Fruit fly (Drosophila melanogaster) whole organism, embryonic: ENCODE results near the gene CG15725.

ENCODE experiments used
- Blimp-1 ChIP-seq: fragments of 200-800 bp; sonication (Bioruptor generic); optimal IDR thresholded peaks from 3 replicates; lab custom pipeline; 2018; ENCODE audit warnings: missing biosample characterization, missing genetic modification characterization, mild to moderate bottlenecking, moderate library complexity, missing genetic modification reagents
- C15 ChIP-seq: fragments of 200-800 bp; sonication (Bioruptor generic); IDR thresholded peaks from 3 replicates; pipeline ENCODE4 v1.3.6; 2022; ENCODE audit warnings: missing biosample characterization, missing genetic modification characterization
- CG10462 ChIP-seq: fragments of 200-800 bp; sonication (Bioruptor generic); optimal IDR thresholded peaks from 2 replicates; lab custom pipeline; 2016; ENCODE audit warnings: missing biosample characterization, missing genetic modification characterization
- CG10654 ChIP-seq: fragments of 200-800 bp; sonication (Bioruptor generic); optimal IDR thresholded peaks from 2 replicates; lab custom pipeline; 2016; ENCODE audit warnings: missing biosample characterization, missing genetic modification characterization
- CG11695 ChIP-seq: fragments of 200-800 bp; sonication (Bioruptor generic); IDR thresholded peaks from 3 replicates; pipeline ENCODE4 v1.3.6; 2022; ENCODE audit warnings: missing biosample characterization, missing genetic modification characterization
- CG11723 ChIP-seq: fragments of 200-800 bp; sonication (Bioruptor generic); optimal IDR thresholded peaks from 2 replicates; lab custom pipeline; 2017; ENCODE audit warnings: missing biosample characterization, mild to moderate bottlenecking, missing genetic modification characterization
- CG12219 ChIP-seq: fragments of 200-800 bp; sonication (Bioruptor generic); optimal IDR thresholded peaks from 3 replicates; lab custom pipeline; 2018; ENCODE audit warnings: missing biosample characterization, mild to moderate bottlenecking, missing genetic modification characterization
- CG1233 ChIP-seq: fragments of 200-800 bp; sonication (Bioruptor generic); optimal IDR thresholded peaks from 4 replicates; lab custom pipeline; 2018; ENCODE audit warnings: missing biosample characterization, mild to moderate bottlenecking, missing genetic modification characterization
- CG12659 ChIP-seq: fragments of 200-800 bp; sonication (Bioruptor generic); optimal IDR thresholded peaks from 3 replicates; lab custom pipeline; 2017; ENCODE audit warnings: mild to moderate bottlenecking, missing biosample characterization, missing genetic modification reagents, missing genetic modification characterization
- CG1603 ChIP-seq: fragments of 200-800 bp; sonication (Bioruptor generic); optimal IDR thresholded peaks from 2 replicates; lab custom pipeline; 2019; ENCODE audit warnings: missing biosample characterization, mild to moderate bottlenecking, missing genetic modification characterization, moderate library complexity
- CG16813 ChIP-seq: fragments of 200-800 bp; sonication (Bioruptor generic); IDR thresholded peaks from 3 replicates; pipeline ENCODE4 v1.3.6; 2022; ENCODE audit warnings: missing biosample characterization, missing genetic modification characterization; ENCODE audit not compliant: partially characterized antibody
- CG16815 ChIP-seq: fragments of 200-800 bp; sonication (Bioruptor generic); optimal IDR thresholded peaks from 3 replicates; lab custom pipeline; 2017; ENCODE audit warnings: missing biosample characterization, mild to moderate bottlenecking, missing genetic modification characterization
- CG18476 ChIP-seq: fragments of 200-800 bp; sonication (Bioruptor generic); optimal IDR thresholded peaks from 2 replicates; lab custom pipeline; 2016; ENCODE audit warnings: missing biosample characterization, mild to moderate bottlenecking, missing genetic modification characterization
- CG2889 ChIP-seq: fragments of 200-800 bp; sonication (Bioruptor generic); IDR thresholded peaks from 3 replicates; pipeline ENCODE4 v1.3.6; 2022; ENCODE audit warnings: missing biosample characterization, missing genetic modification characterization
- CG3847 ChIP-seq: fragments of 200-800 bp; sonication (Bioruptor generic); IDR thresholded peaks from 2 replicates; pipeline ENCODE4 v1.3.6; 2022; ENCODE audit warnings: missing biosample characterization, missing genetic modification characterization
- CG4282 ChIP-seq: fragments of 200-800 bp; sonication (Bioruptor generic); optimal IDR thresholded peaks from 2 replicates; lab custom pipeline; 2016; ENCODE audit warnings: missing biosample characterization, missing genetic modification characterization
- CG6175 ChIP-seq: fragments of 200-800 bp; sonication (Bioruptor generic); IDR thresholded peaks from 3 replicates; pipeline ENCODE4 v1.3.6; 2022; ENCODE audit warnings: missing biosample characterization, missing genetic modification characterization
- CG6654 ChIP-seq: fragments of 200-800 bp; sonication (Bioruptor generic); optimal IDR thresholded peaks from 2 replicates; lab custom pipeline; 2017; ENCODE audit warnings: missing biosample characterization, mild to moderate bottlenecking, missing genetic modification characterization
- CG7839 ChIP-seq: fragments of 200-800 bp; sonication (Bioruptor generic); optimal IDR thresholded peaks from 3 replicates; lab custom pipeline; 2018; ENCODE audit warnings: missing biosample characterization, mild to moderate bottlenecking, missing genetic modification characterization, moderate library complexity
- CG7928 ChIP-seq: fragments of 200-800 bp; sonication (Bioruptor generic); optimal IDR thresholded peaks from 2 replicates; lab custom pipeline; 2017; ENCODE audit warnings: missing biosample characterization, mild to moderate bottlenecking, missing genetic modification characterization
- CG7987 ChIP-seq: fragments of 200-800 bp; sonication (Bioruptor generic); optimal IDR thresholded peaks from 2 replicates; lab custom pipeline; 2018; ENCODE audit warnings: missing biosample characterization, mild to moderate bottlenecking, missing genetic modification characterization, moderate library complexity
- CG8089 ChIP-seq: fragments of 200-800 bp; sonication (Bioruptor generic); optimal IDR thresholded peaks from 3 replicates; lab custom pipeline; 2016; ENCODE audit warnings: missing biosample characterization, missing genetic modification characterization
- CG8765 ChIP-seq: fragments of 200-800 bp; sonication (Bioruptor generic); IDR thresholded peaks from 2 replicates; pipeline ENCODE4 v1.3.6; 2022; ENCODE audit warnings: missing biosample characterization, missing genetic modification characterization
- CG9215 ChIP-seq: fragments of 200-800 bp; sonication (Bioruptor generic); IDR thresholded peaks from 2 replicates; pipeline ENCODE4 v1.3.6; 2022; ENCODE audit warnings: missing biosample characterization, missing genetic modification characterization
- CG9437 ChIP-seq: fragments of 200-800 bp; sonication (Bioruptor generic); optimal IDR thresholded peaks from 2 replicates; lab custom pipeline; 2018; ENCODE audit warnings: missing biosample characterization, mild to moderate bottlenecking, missing genetic modification characterization
- CrebB ChIP-seq: fragments of 200-800 bp; sonication (Bioruptor generic); optimal IDR thresholded peaks from 3 replicates; lab custom pipeline; 2018; ENCODE audit warnings: missing biosample characterization, mild to moderate bottlenecking, missing genetic modification characterization
- Dad ChIP-seq: fragments of 200-800 bp; sonication (Bioruptor generic); optimal IDR thresholded peaks from 3 replicates; lab custom pipeline; 2016; ENCODE audit warnings: missing biosample characterization, missing genetic modification characterization
- Deaf1 ChIP-seq: fragments of 200-800 bp; optimal IDR thresholded peaks from 3 replicates; lab custom pipeline; 2019; ENCODE audit warnings: missing biosample characterization, mild to moderate bottlenecking, missing genetic modification characterization, moderate library complexity
- Dip2 ChIP-seq: fragments of 200-800 bp; sonication (Bioruptor generic); IDR thresholded peaks from 2 replicates; pipeline ENCODE4 v1.3.6; 2022; ENCODE audit warnings: missing biosample characterization, missing genetic modification characterization
- Drgx ChIP-seq: fragments of 200-800 bp; sonication (Bioruptor generic); IDR thresholded peaks from 2 replicates; pipeline ENCODE4 v1.3.6; 2022; ENCODE audit warnings: missing biosample characterization, missing genetic modification characterization
- Elba2 ChIP-seq: fragments of 200-800 bp; sonication (Bioruptor generic); optimal IDR thresholded peaks from 3 replicates; lab custom pipeline; 2016; ENCODE audit warnings: missing biosample characterization, missing genetic modification characterization
- Hmr ChIP-seq: fragments of 200-800 bp; sonication (Bioruptor generic); optimal IDR thresholded peaks from 3 replicates; lab custom pipeline; 2017; ENCODE audit warnings: mild to moderate bottlenecking, missing biosample characterization, missing genetic modification reagents, missing genetic modification characterization
- Hmx ChIP-seq: fragments of 200-800 bp; sonication (Bioruptor generic); optimal IDR thresholded peaks from 2 replicates; lab custom pipeline; 2016; ENCODE audit warnings: missing biosample characterization, missing genetic modification characterization
- Neu2 ChIP-seq: fragments of 200-800 bp; sonication (Bioruptor generic); optimal IDR thresholded peaks from 3 replicates; lab custom pipeline; 2016; ENCODE audit warnings: missing biosample characterization, missing genetic modification characterization, borderline replicate concordance
- bbx ChIP-seq: fragments of 200-800 bp; sonication (Bioruptor generic); IDR thresholded peaks from 2 replicates; pipeline ENCODE4 v1.3.6; 2022; ENCODE audit warnings: missing biosample characterization, missing genetic modification characterization; ENCODE audit not compliant: partially characterized antibody
- gcm2 ChIP-seq: fragments of 200-800 bp; sonication (Bioruptor generic); optimal IDR thresholded peaks from 2 replicates; lab custom pipeline; 2016; ENCODE audit warnings: missing biosample characterization, missing genetic modification characterization
- gfzf ChIP-seq: fragments of 200-800 bp; sonication (Bioruptor generic); optimal IDR thresholded peaks from 2 replicates; lab custom pipeline; 2016; ENCODE audit warnings: missing biosample characterization, mild to moderate bottlenecking, missing genetic modification characterization, moderate library complexity
- hth ChIP-seq: fragments of >200 bp; optimal IDR thresholded peaks from 2 replicates; lab custom pipeline; 2017; ENCODE audit warnings: inconsistent platforms
- lab ChIP-seq: fragments of 200-800 bp; sonication (Bioruptor generic); optimal IDR thresholded peaks from 3 replicates; lab custom pipeline; 2017; ENCODE audit warnings: missing biosample characterization, missing genetic modification characterization, mild to moderate bottlenecking, moderate library complexity, missing genetic modification reagents
- lmd ChIP-seq: fragments of 200-800 bp; sonication (Bioruptor generic); IDR thresholded peaks from 2 replicates; pipeline ENCODE4 v1.3.6; 2022; ENCODE audit warnings: missing biosample characterization, missing genetic modification characterization
- luna ChIP-seq: fragments of 200-800 bp; sonication (Bioruptor generic); optimal IDR thresholded peaks from 2 replicates; lab custom pipeline; 2016; ENCODE audit warnings: missing biosample characterization, missing genetic modification characterization
- pnt ChIP-seq: fragments of 200-800 bp; sonication (Bioruptor generic); optimal IDR thresholded peaks from 3 replicates; lab custom pipeline; 2016; ENCODE audit warnings: missing biosample characterization, missing genetic modification characterization
- scrt ChIP-seq: fragments of 200-800 bp; sonication (Bioruptor generic); optimal IDR thresholded peaks from 2 replicates; lab custom pipeline; 2018; ENCODE audit warnings: missing biosample characterization, mild to moderate bottlenecking, missing genetic modification characterization, moderate library complexity
- sim ChIP-seq: fragments of 200-800 bp; sonication (Bioruptor generic); IDR thresholded peaks from 2 replicates; pipeline ENCODE4 v1.3.6; 2022; ENCODE audit warnings: missing biosample characterization, missing genetic modification characterization
- stwl ChIP-seq: fragments of 200-800 bp; sonication (Bioruptor generic); optimal IDR thresholded peaks from 3 replicates; lab custom pipeline; 2018; ENCODE audit warnings: missing biosample characterization, mild to moderate bottlenecking, missing genetic modification characterization, moderate library complexity
- tgo ChIP-seq: fragments of 200-800 bp; sonication (Bioruptor generic); IDR thresholded peaks from 3 replicates; pipeline ENCODE4 v1.3.6; 2022; ENCODE audit warnings: missing biosample characterization, missing genetic modification characterization
- vvl ChIP-seq: fragments of 200-800 bp; sonication (Bioruptor generic); IDR thresholded peaks from 2 replicates; pipeline ENCODE4 v1.3.6; 2022; ENCODE audit warnings: missing biosample characterization, missing genetic modification characterization
- zen2 ChIP-seq: fragments of 200-800 bp; sonication (Bioruptor generic); IDR thresholded peaks from 3 replicates; pipeline ENCODE4 v1.3.6; 2022; ENCODE audit warnings: missing biosample characterization, missing genetic modification characterization; ENCODE audit not compliant: partially characterized antibody

CG15725 gene

dm6 chrX:12735478-12736428 is 30.1 kb downstream of the CG15725 start (continued):
- peak; percentile 70; the same call in 2 of the 3 replicates for TF ChIP-seq CG2889 (GFP tag; lab: Robert Waterston, UW)
- TF ChIP-seq CG12659 (GFP tag; lab: Kevin White, UChicago), result peak; percentile 97
- TF ChIP-seq CG12219 (GFP tag; lab: Kevin White, UChicago), result peak; percentile 93
- TF ChIP-seq Drgx (GFP tag; lab: Robert Waterston, UW), result peak; percentile 21
- peak; percentile 87 for TF ChIP-seq CG11695 (GFP tag; lab: Robert Waterston, UW)
- peak; percentile 83 for TF ChIP-seq CG3847 (GFP tag; lab: Robert Waterston, UW)
- peak; percentile 71 for TF ChIP-seq CrebB (tag; lab: Kevin White, UChicago)
- TF ChIP-seq vvl (GFP tag; lab: Robert Waterston, UW), result 0 out of 2 replicates have a peak, but pooled peaks have one; percentile 62
- TF ChIP-seq CG6654 (GFP tag; lab: Kevin White, UChicago), result peak; percentile 86
- TF ChIP-seq CG8765 (GFP tag; lab: Robert Waterston, UW), result peak; percentile 46
- peak; percentile 84 for TF ChIP-seq CG10462 (GFP tag; lab: Kevin White, UChicago)
- TF ChIP-seq CG8089 (GFP tag; lab: Kevin White, UChicago), result peak; percentile 90
- no peak for TF ChIP-seq hth (lab: Kevin White, UChicago)
- peak; percentile 90 for TF ChIP-seq Hmx
- peak; percentile 92 for TF ChIP-seq CG10654 (GFP tag; lab: Kevin White, UChicago)
- TF ChIP-seq scrt (GFP tag; lab: Kevin White, UChicago), result peak; percentile 88
- peak; percentile 5; the same call in 1 of the 2 replicates for TF ChIP-seq sim
- peak; percentile 85 for TF ChIP-seq Deaf1 (tag; lab: Kevin White, UChicago)
- no peak for TF ChIP-seq stwl (tag; lab: Kevin White, UChicago)
- peak; percentile 87 for TF ChIP-seq pnt (GFP tag; lab: Kevin White, UChicago)
- peak; percentile 95 for TF ChIP-seq CG11723 (GFP tag; lab: Kevin White, UChicago)
- peak; percentile 90 for TF ChIP-seq lmd
- TF ChIP-seq CG7928 (GFP tag; lab: Kevin White, UChicago), result peak; percentile 74
- TF ChIP-seq CG1233 (GFP tag; lab: Kevin White, UChicago), result peak; percentile 96
- peak; percentile 86 for TF ChIP-seq Dad
- peak; percentile 98 for TF ChIP-seq CG16815 (GFP tag; lab: Kevin White, UChicago)
- TF ChIP-seq Hmr (GFP tag; lab: Kevin White, UChicago), result peak; percentile 96
- peak; percentile 93 for TF ChIP-seq CG18476 (GFP tag; lab: Kevin White, UChicago)
- TF ChIP-seq gfzf (GFP tag; lab: Kevin White, UChicago), result no peak
- no peak for TF ChIP-seq CG16813
- TF ChIP-seq lab, result peak; percentile 91
- TF ChIP-seq zen2 (GFP tag; lab: Robert Waterston, UW), result no peak
- peak; percentile 83 for TF ChIP-seq Blimp-1 (GFP tag; lab: Kevin White, UChicago)
- TF ChIP-seq CG9215, result peak; percentile 88
- TF ChIP-seq CG6175, result 0 out of 3 replicates have a peak, but pooled peaks have one; percentile 48
- TF ChIP-seq CG4282, result peak; percentile 55
- TF ChIP-seq bbx, result no peak
- TF ChIP-seq luna (GFP tag; lab: Kevin White, UChicago), result peak; percentile 82
- TF ChIP-seq Dip2 (GFP tag; lab: Robert Waterston, UW), result no peak; the same call in 1 of the 2 replicates
- peak; percentile 38 for TF ChIP-seq Elba2 (GFP tag; lab: Kevin White, UChicago)
- TF ChIP-seq C15 (GFP tag; lab: Robert Waterston, UW), result no peak
- TF ChIP-seq CG7987, result peak; percentile 64
- TF ChIP-seq CG1603 (tag; lab: Kevin White, UChicago), result peak; percentile 81
- TF ChIP-seq Neu2 (GFP tag; lab: Kevin White, UChicago), result peak; percentile 42
- TF ChIP-seq tgo (GFP tag; lab: Robert Waterston, UW), result peak; percentile 80
- peak; percentile 98 for TF ChIP-seq CG7839 (tag; lab: Kevin White, UChicago)
- TF ChIP-seq CG9437 (GFP tag; lab: Kevin White, UChicago), result peak; percentile 95
- peak; percentile 79 for TF ChIP-seq gcm2 (GFP tag; lab: Kevin White, UChicago)
